Worm (Caenorhabditis elegans): ENCODE results near the gene C52A10.3.

- TF ChIP-seq zip-8 (tag; optimal IDR thresholded peaks at IDR 0.05) (no peak), flh-1 (GFP tag; optimal IDR thresholded peaks at IDR 0.05) (no peak), elt-1 (tag; optimal IDR thresholded peaks at IDR 0.05; ENCODE audit: borderline replicate concordance, insufficient read depth) (no peak), pha-4 (tag; optimal IDR thresholded peaks at IDR 0.05) (no peak), lin-13 (tag; optimal IDR thresholded peaks at IDR 0.05) (no peak), cnd-1 (tag; optimal IDR thresholded peaks at IDR 0.05) (no peak), blmp-1 (tag; optimal IDR thresholded peaks at IDR 0.05) (no peak), ztf-11 (tag; optimal IDR thresholded peaks at IDR 0.05) (no peak), nhr-76 (tag; optimal IDR thresholded peaks at IDR 0.05) (no peak), unc-39 (tag; optimal IDR thresholded peaks at IDR 0.05) (no peak), snpc-4 (tag; optimal IDR thresholded peaks at IDR 0.05) (no peak), tbx-8 (GFP tag; optimal IDR thresholded peaks at IDR 0.05) (no peak), nhr-2 (tag; optimal IDR thresholded peaks at IDR 0.05) (no peak)
Measured at ce11 chrV:5271487-5271886, 32.2 kb upstream of the C52A10.3 start.

All from whole organism, mixed stage, embryonic.